Fruit fly (Drosophila melanogaster): Measurements from ENCODE around the gene Pink1.

Pink1 gene

dm6 chrX:6696467-6696866 lies 12.9 kb downstream of the Pink1 start (continued):
- TF ChIP-seq CG8119 (GFP tag; IDR thresholded peaks at IDR 0.05) (peak; percentile 85), CG6792 (GFP tag; optimal IDR thresholded peaks at IDR 0.05) (peak; percentile 84), Hr4 (GFP tag; optimal IDR thresholded peaks at IDR 0.05) (peak; percentile 68), topi (GFP tag; optimal IDR thresholded peaks at IDR 0.05) (peak; percentile 82), CG8632 (GFP tag; optimal IDR thresholded peaks at IDR 0.05) (peak; percentile 79), Ets21C (GFP tag; optimal IDR thresholded peaks at IDR 0.05) (peak; percentile 71), CG32006 (GFP tag; optimal IDR thresholded peaks at IDR 0.05) (peak; percentile 76), Sox14 (GFP tag; optimal IDR thresholded peaks at IDR 0.05) (peak; percentile 79), CG6276 (GFP tag; optimal IDR thresholded peaks at IDR 0.05) (peak; percentile 72), acj6 (GFP tag; optimal IDR thresholded peaks at IDR 0.05) (peak; percentile 81), Eip93F (GFP tag; optimal IDR thresholded peaks at IDR 0.05) (peak; percentile 44), CG15336 (GFP tag; IDR thresholded peaks at IDR 0.05) (peak; percentile 89), Blimp-1 (GFP tag; optimal IDR thresholded peaks at IDR 0.05) (no peak), CG4318 (GFP tag; optimal IDR thresholded peaks at IDR 0.05) (no peak), fd85E (GFP tag; optimal IDR thresholded peaks at IDR 0.05) (peak; percentile 14), vri (GFP tag; optimal IDR thresholded peaks at IDR 0.05) (peak; percentile 71), CG1621 (tag; optimal IDR thresholded peaks at IDR 0.05) (peak; percentile 55), CG10669 (GFP tag; optimal IDR thresholded peaks at IDR 0.05) (peak; percentile 71), cyc (GFP tag; optimal IDR thresholded peaks at IDR 0.05) (peak; percentile 69), pdm3 (GFP tag; optimal IDR thresholded peaks at IDR 0.05) (peak; percentile 80), CG6854 (GFP tag; optimal IDR thresholded peaks at IDR 0.05) (peak; percentile 58), net (GFP tag; optimal IDR thresholded peaks at IDR 0.05) (peak; percentile 76), CG3919 (GFP tag; optimal IDR thresholded peaks at IDR 0.05) (peak; percentile 77)

DNA sequence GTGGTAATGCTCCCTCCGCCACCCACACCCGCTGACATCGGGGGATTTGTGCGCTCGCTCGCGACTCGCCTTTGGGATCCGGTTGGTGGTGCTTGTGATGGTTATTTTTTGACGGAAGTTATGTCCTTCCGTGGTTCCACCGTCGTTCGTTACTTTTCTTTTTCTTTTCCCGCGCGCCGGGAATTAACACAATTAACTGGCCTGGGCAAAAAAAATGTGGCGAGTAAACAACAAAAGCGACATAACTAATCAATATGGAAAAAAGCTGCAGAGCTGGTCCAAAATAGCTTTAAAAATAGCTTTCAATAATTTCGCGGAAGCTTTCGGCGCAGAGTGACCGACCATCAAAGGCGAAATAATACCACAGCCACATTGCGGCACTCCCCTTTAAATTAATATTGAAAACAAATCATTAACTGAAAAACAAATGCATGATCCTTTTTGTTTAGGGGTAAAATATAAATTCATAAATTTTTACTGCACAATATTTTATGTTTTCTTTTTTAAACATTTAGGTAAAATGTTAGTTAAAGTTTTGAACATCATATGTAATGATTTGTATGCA lies 14.7 kb downstream of the Pink1 start, which contains the start of gene CG14440:
CG14440 (minus strand) TSS at position 320 of the 565 bp plus-strand sequence.
- TF ChIP-seq ss (GFP tag; optimal IDR thresholded peaks at IDR 0.05) (peak; percentile 4 to 45), CG1621 (tag; optimal IDR thresholded peaks at IDR 0.05) (peak; percentile 40), vri (GFP tag; optimal IDR thresholded peaks at IDR 0.05) (peak; percentile 30), CG15336 (GFP tag; IDR thresholded peaks at IDR 0.05) (0 out of 2 replicates have a peak, but pooled peaks have one; percentile 14), achi (GFP tag; optimal IDR thresholded peaks at IDR 0.05) (no peak), Eip78C (GFP tag) (peak; percentile 16), Blimp-1 (GFP tag; optimal IDR thresholded peaks at IDR 0.05) (no peak), CG6808 (GFP tag; optimal IDR thresholded peaks at IDR 0.05) (peak; percentile 15), net (GFP tag; optimal IDR thresholded peaks at IDR 0.05) (no peak), fkh (GFP tag; optimal IDR thresholded peaks at IDR 0.05) (peak; percentile 68), CG34406 (GFP tag; optimal IDR thresholded peaks at IDR 0.05) (no peak), Eip75B (GFP tag; optimal IDR thresholded peaks at IDR 0.05) (no peak), Sox15 (GFP tag; optimal IDR thresholded peaks at IDR 0.05) (no peak), pdm3 (GFP tag; optimal IDR thresholded peaks at IDR 0.05) (no peak), CG6854 (GFP tag; optimal IDR thresholded peaks at IDR 0.05) (peak; percentile 35)

dm6 chrX:6699255-6699885 lies 15.8 kb downstream of the Pink1 start, which contains the start of gene CG14441:
CG14441 (plus strand) TSS chrX:6699508.
- TF ChIP-seq topi (GFP tag; optimal IDR thresholded peaks at IDR 0.05) (peak; percentile 69), esn (GFP tag; optimal IDR thresholded peaks at IDR 0.05) (peak; percentile 65), CG11762 (GFP tag; optimal IDR thresholded peaks at IDR 0.05; ENCODE audit: insufficient read depth) (peak; percentile 18), Smox (GFP tag; optimal IDR thresholded peaks at IDR 0.05) (peak; percentile 6), net (GFP tag; optimal IDR thresholded peaks at IDR 0.05) (peak; percentile 71), CG6276 (GFP tag; optimal IDR thresholded peaks at IDR 0.05) (peak; percentile 18), vri (GFP tag; optimal IDR thresholded peaks at IDR 0.05) (peak; percentile 62), OdsH (GFP tag; optimal IDR thresholded peaks at IDR 0.05) (peak; percentile 29), CG32006 (GFP tag; optimal IDR thresholded peaks at IDR 0.05) (peak; percentile 24), pdm3 (GFP tag; optimal IDR thresholded peaks at IDR 0.05) (peak; percentile 46), dac (GFP tag; optimal IDR thresholded peaks at IDR 0.05) (no peak), CG6854 (GFP tag; optimal IDR thresholded peaks at IDR 0.05) (peak; percentile 55), dsx (GFP tag; optimal IDR thresholded peaks at IDR 0.05; ENCODE audit: poor library complexity, severe bottlenecking) (peak; percentile 68), Hr38 (GFP tag; optimal IDR thresholded peaks at IDR 0.05) (no peak), CG1621 (tag; optimal IDR thresholded peaks at IDR 0.05) (peak; percentile 18), Sox102F (GFP tag; optimal IDR thresholded peaks at IDR 0.05) (peak; percentile 77), Hr39 (GFP tag; optimal IDR thresholded peaks at IDR 0.05) (peak; percentile 5), CG3032 (tag; optimal IDR thresholded peaks at IDR 0.05) (peak; percentile 43), svp (GFP tag) (peak; percentile 68), CG31627 (GFP tag; optimal IDR thresholded peaks at IDR 0.05) (no peak), CG11294 (GFP tag; IDR thresholded peaks at IDR 0.05) (no peak), CG34406 (GFP tag; optimal IDR thresholded peaks at IDR 0.05) (peak; percentile 46), CG8119 (GFP tag; IDR thresholded peaks at IDR 0.05) (no peak; the same call in 1 of the 3 replicates), Eip93F (GFP tag; optimal IDR thresholded peaks at IDR 0.05) (peak; percentile 67), Sox14 (GFP tag; optimal IDR thresholded peaks at IDR 0.05) (peak; percentile 58)

All from whole organism, prepupa.